Fruit fly (Drosophila melanogaster): Measurements from ENCODE around the gene CG8097.
A peak's percentile ranks its signal among the peaks of the same experiment; 100 is the strongest.

Gene CG8097

DNA sequence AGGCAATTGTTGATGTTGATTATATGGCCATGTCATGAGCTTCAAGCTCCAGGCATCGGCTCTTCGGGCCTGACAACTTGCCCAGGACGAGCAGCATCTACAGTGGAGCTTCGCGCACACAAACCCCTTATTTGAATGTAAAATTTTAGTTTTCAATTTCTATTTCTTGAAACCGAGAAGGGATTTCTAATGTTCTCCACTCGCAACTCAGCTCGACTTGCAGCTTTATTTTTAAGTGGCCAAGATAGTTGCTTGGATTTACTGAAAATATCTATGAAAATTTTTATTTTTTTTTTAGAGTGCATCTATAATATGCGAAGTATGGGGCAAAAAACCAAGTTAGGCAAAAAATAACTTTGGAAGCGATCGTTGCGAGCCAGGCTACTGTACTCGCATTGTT lies 28.0 kb downstream of the CG8097 start (continued):
- TF ChIP-seq vri (GFP tag; optimal IDR thresholded peaks at IDR 0.05) (no peak), CG6792 (GFP tag; optimal IDR thresholded peaks at IDR 0.05) (no peak), pdm3 (GFP tag; optimal IDR thresholded peaks at IDR 0.05) (peak; percentile 46), Hr38 (GFP tag; optimal IDR thresholded peaks at IDR 0.05) (no peak), Smox (GFP tag; optimal IDR thresholded peaks at IDR 0.05) (no peak), fd59A (GFP tag; optimal IDR thresholded peaks at IDR 0.05) (peak; percentile 32), esn (GFP tag; optimal IDR thresholded peaks at IDR 0.05) (peak; percentile 30)

dm6 chrX:15611795-15612194 lies 28.8 kb downstream of the CG8097 start:
- no peak for TF ChIP-seq svp (GFP tag)
- peak in 1 of 2 experiments; percentile 21 for TF ChIP-seq ss (GFP tag; optimal IDR thresholded peaks at IDR 0.05)
- 0 out of 3 replicates have a peak, but pooled peaks have one; percentile 5 for TF ChIP-seq CG8119 (GFP tag; IDR thresholded peaks at IDR 0.05)
- peak; percentile 64 for TF ChIP-seq CG3919 (GFP tag; optimal IDR thresholded peaks at IDR 0.05)
- no peak for TF ChIP-seq achi (GFP tag; optimal IDR thresholded peaks at IDR 0.05)
- peak; percentile 34; the same call in 1 of the 2 replicates for TF ChIP-seq CG15336 (GFP tag; IDR thresholded peaks at IDR 0.05)

DNA sequence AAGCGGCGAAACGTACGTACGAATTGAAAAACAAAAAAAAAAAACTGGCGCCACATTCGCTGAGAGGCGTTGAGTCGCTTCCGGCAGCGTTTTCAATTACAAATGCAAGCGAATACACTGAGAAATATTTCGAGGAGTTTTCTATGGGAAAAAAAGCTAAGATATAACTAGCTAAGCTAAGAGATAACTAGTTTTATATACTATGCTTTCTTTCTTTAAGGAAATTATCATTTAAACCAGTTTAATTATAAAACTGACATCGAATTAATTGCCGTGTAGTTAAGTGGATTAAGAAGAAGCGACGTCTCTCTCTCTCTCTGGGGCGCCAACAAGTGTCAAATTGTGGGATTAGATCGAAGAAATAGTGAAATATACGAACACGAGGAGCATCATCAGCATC lies 32.5 kb downstream of the CG8097 start:
- TF ChIP-seq Ets96B (tag; optimal IDR thresholded peaks at IDR 0.05) (peak; percentile 47), Hr4 (GFP tag; optimal IDR thresholded peaks at IDR 0.05) (peak; percentile 61), dsx (GFP tag; optimal IDR thresholded peaks at IDR 0.05; ENCODE audit: poor library complexity, severe bottlenecking) (no peak), net (GFP tag; optimal IDR thresholded peaks at IDR 0.05) (peak; percentile 47), CG10669 (GFP tag; optimal IDR thresholded peaks at IDR 0.05) (peak; percentile 34), CG32006 (GFP tag; optimal IDR thresholded peaks at IDR 0.05) (peak; percentile 71), CG11762 (GFP tag; optimal IDR thresholded peaks at IDR 0.05; ENCODE audit: insufficient read depth) (no peak), CG3032 (tag; optimal IDR thresholded peaks at IDR 0.05) (no peak), Lpt (GFP tag; optimal IDR thresholded peaks at IDR 0.05) (peak; percentile 61), lz (GFP tag; optimal IDR thresholded peaks at IDR 0.05) (peak; percentile 63), CG8632 (GFP tag; optimal IDR thresholded peaks at IDR 0.05) (peak; percentile 19), CG8319 (GFP tag; optimal IDR thresholded peaks at IDR 0.05) (no peak), CG6276 (GFP tag; optimal IDR thresholded peaks at IDR 0.05) (peak; percentile 53), CG31627 (GFP tag; optimal IDR thresholded peaks at IDR 0.05) (peak; percentile 69), spab (GFP tag; optimal IDR thresholded peaks at IDR 0.05) (no peak), ss (GFP tag; optimal IDR thresholded peaks at IDR 0.05) (no peak), cyc (GFP tag; optimal IDR thresholded peaks at IDR 0.05) (peak; percentile 62), salr (GFP tag; optimal IDR thresholded peaks at IDR 0.05) (peak in 1 of 2 experiments; percentile 50), Eip75B (GFP tag; optimal IDR thresholded peaks at IDR 0.05) (peak; percentile 31), acj6 (GFP tag; optimal IDR thresholded peaks at IDR 0.05) (peak; percentile 49), CG3919 (GFP tag; optimal IDR thresholded peaks at IDR 0.05) (peak; percentile 55), topi (GFP tag; optimal IDR thresholded peaks at IDR 0.05) (peak; percentile 58), vri (GFP tag; optimal IDR thresholded peaks at IDR 0.05) (no peak), eg (GFP tag; IDR thresholded peaks at IDR 0.05) (peak; percentile 76), Blimp-1 (GFP tag; optimal IDR thresholded peaks at IDR 0.05) (no peak), CG34406 (GFP tag; optimal IDR thresholded peaks at IDR 0.05) (peak; percentile 42), Hr39 (GFP tag; optimal IDR thresholded peaks at IDR 0.05) (peak; percentile 60), OdsH (GFP tag; optimal IDR thresholded peaks at IDR 0.05) (peak; percentile 61), Smox (GFP tag; optimal IDR thresholded peaks at IDR 0.05) (peak; percentile 46), CG9139 (GFP tag; optimal IDR thresholded peaks at IDR 0.05) (no peak), CG8119 (GFP tag; IDR thresholded peaks at IDR 0.05) (peak; percentile 69), dac (GFP tag; optimal IDR thresholded peaks at IDR 0.05) (peak; percentile 4), Met (GFP tag; optimal IDR thresholded peaks at IDR 0.05) (peak; percentile 70), achi (GFP tag; optimal IDR thresholded peaks at IDR 0.05) (peak; percentile 55), fkh (GFP tag; optimal IDR thresholded peaks at IDR 0.05) (no peak), CG6792 (GFP tag; optimal IDR thresholded peaks at IDR 0.05) (peak; percentile 3), pdm3 (GFP tag; optimal IDR thresholded peaks at IDR 0.05) (peak; percentile 66), CG11294 (GFP tag; IDR thresholded peaks at IDR 0.05) (peak; percentile 40), Sox14 (GFP tag; optimal IDR thresholded peaks at IDR 0.05) (peak; percentile 45), Gug (GFP tag; IDR thresholded peaks at IDR 0.05) (peak; percentile 77), CG6163 (GFP tag; IDR thresholded peaks at IDR 0.05) (peak; percentile 74), Ets21C (GFP tag; optimal IDR thresholded peaks at IDR 0.05) (peak; percentile 37)
